Worm (Caenorhabditis elegans) whole organism, L3 larva: Measurements from ENCODE around the gene lgg-3.

Experiments
- ZK546.5 ChIP-seq: sonication (generic microtip); optimal IDR thresholded peaks from 2 replicates; lab custom pipeline; 2017; ENCODE audit warnings: missing biosample characterization, missing genetic modification characterization
- ama-1 ChIP-seq: fragments of 150-350 bp; optimal IDR thresholded peaks from 2 replicates; lab custom pipeline; 2018
- ceh-16 ChIP-seq: sonication (generic microtip); optimal IDR thresholded peaks from 2 replicates; lab custom pipeline; 2017; ENCODE audit warnings: missing biosample characterization, missing genetic modification characterization
- ceh-28 ChIP-seq: fragments of 150-350 bp; optimal IDR thresholded peaks from 2 replicates; lab custom pipeline; 2014; ENCODE audit warnings: missing biosample characterization, missing genetic modification reagents, missing genetic modification characterization
- ceh-82 ChIP-seq: fragments of 150-350 bp; optimal IDR thresholded peaks from 2 replicates; lab custom pipeline; 2014; ENCODE audit warnings: missing biosample characterization, missing genetic modification characterization
- egl-27 ChIP-seq: sonication (generic microtip); optimal IDR thresholded peaks from 4 replicates; lab custom pipeline; 2017; ENCODE audit warnings: missing biosample characterization, missing genetic modification reagents, missing genetic modification characterization
- elt-1 ChIP-seq: fragments of 150-350 bp; optimal IDR thresholded peaks from 2 replicates; lab custom pipeline; 2014; ENCODE audit warnings: missing biosample characterization, missing genetic modification characterization
- elt-2 ChIP-seq: sonication (generic microtip); optimal IDR thresholded peaks from 2 replicates; lab custom pipeline; 2016; ENCODE audit warnings: missing genetic modification reagents, mild to moderate bottlenecking, missing genetic modification characterization, missing compliant biosample characterization
- eor-1 ChIP-seq, 2 experiments: fragments of 150-350 bp; optimal IDR thresholded peaks; 2 replicates each; lab custom pipeline; 2014 to 2018; ENCODE audit warnings: missing biosample characterization in 2 of 2, missing genetic modification characterization in 2 of 2
- fkh-10 ChIP-seq: sonication (generic microtip); optimal IDR thresholded peaks from 2 replicates; lab custom pipeline; 2017; ENCODE audit warnings: missing biosample characterization, missing genetic modification reagents, missing genetic modification characterization
- fkh-2 ChIP-seq: fragments of 150-350 bp; optimal IDR thresholded peaks from 2 replicates; lab custom pipeline; 2014; ENCODE audit warnings: missing biosample characterization, missing genetic modification reagents, missing genetic modification characterization
- hmg-11 ChIP-seq: sonication (generic microtip); optimal IDR thresholded peaks from 2 replicates; lab custom pipeline; 2016; ENCODE audit warnings: missing genetic modification characterization, missing compliant biosample characterization
- jun-1 ChIP-seq: fragments of 150-350 bp; optimal IDR thresholded peaks from 2 replicates; lab custom pipeline; 2014; ENCODE audit warnings: missing biosample characterization, missing genetic modification reagents, missing genetic modification characterization
- lin-39 ChIP-seq: fragments of 150-350 bp; optimal IDR thresholded peaks from 2 replicates; lab custom pipeline; 2018; ENCODE audit warnings: missing biosample characterization, missing genetic modification reagents, missing genetic modification characterization
- mdl-1 ChIP-seq: fragments of 150-350 bp; optimal IDR thresholded peaks from 2 replicates; lab custom pipeline; 2014; ENCODE audit warnings: missing biosample characterization, missing genetic modification characterization
- mml-1 ChIP-seq: fragments of 150-350 bp; sonication (generic microtip); optimal IDR thresholded peaks from 3 replicates; lab custom pipeline; 2014; ENCODE audit warnings: missing biosample characterization, missing genetic modification characterization
- nfya-1 ChIP-seq: sonication (generic microtip); optimal IDR thresholded peaks from 2 replicates; lab custom pipeline; 2017; ENCODE audit warnings: missing genetic modification characterization, mild to moderate bottlenecking, missing compliant biosample characterization, antibody characterized with exemption, moderate library complexity; ENCODE audit not compliant: insufficient read depth
- nhr-23 ChIP-seq: fragments of 150-350 bp; optimal IDR thresholded peaks from 2 replicates; lab custom pipeline; 2014; ENCODE audit warnings: missing biosample characterization, missing genetic modification reagents, missing genetic modification characterization
- nhr-237 ChIP-seq: fragments of 150-350 bp; optimal IDR thresholded peaks from 2 replicates; lab custom pipeline; 2014; ENCODE audit warnings: missing biosample characterization, missing genetic modification characterization
- nhr-28 ChIP-seq: fragments of 150-350 bp; optimal IDR thresholded peaks from 2 replicates; lab custom pipeline; 2014; ENCODE audit warnings: missing biosample characterization, missing genetic modification characterization
- nhr-43 ChIP-seq: sonication (generic microtip); optimal IDR thresholded peaks from 2 replicates; lab custom pipeline; 2016; ENCODE audit warnings: mild to moderate bottlenecking, missing genetic modification characterization, missing compliant biosample characterization; ENCODE audit not compliant: poor library complexity, severe bottlenecking
- nhr-67 ChIP-seq: fragments of 150-350 bp; optimal IDR thresholded peaks from 2 replicates; lab custom pipeline; 2014; ENCODE audit warnings: missing biosample characterization, missing genetic modification characterization
- nhr-77 ChIP-seq: fragments of 150-350 bp; optimal IDR thresholded peaks from 2 replicates; lab custom pipeline; 2014; ENCODE audit warnings: missing biosample characterization, missing genetic modification characterization
- pqm-1 ChIP-seq: fragments of 150-350 bp; optimal IDR thresholded peaks from 2 replicates; lab custom pipeline; 2017; ENCODE audit warnings: missing biosample characterization, missing genetic modification characterization, inconsistent platforms
- skn-1 ChIP-seq: fragments of 150-350 bp; optimal IDR thresholded peaks from 2 replicates; lab custom pipeline; 2014; ENCODE audit warnings: missing biosample characterization, missing genetic modification characterization
- snpc-4 ChIP-seq: fragments of 150-350 bp; optimal IDR thresholded peaks from 2 replicates; lab custom pipeline; 2014; ENCODE audit warnings: missing biosample characterization, missing genetic modification characterization
- tbx-2 ChIP-seq: sonication (generic microtip); optimal IDR thresholded peaks from 2 replicates; lab custom pipeline; 2016; ENCODE audit warnings: mild to moderate bottlenecking, missing genetic modification characterization, missing compliant biosample characterization
- unc-39 ChIP-seq: sonication (generic microtip); optimal IDR thresholded peaks from 4 replicates; lab custom pipeline; 2017; ENCODE audit warnings: missing biosample characterization, missing genetic modification characterization
- unc-62 ChIP-seq: fragments of 150-350 bp; sonication (generic microtip); optimal IDR thresholded peaks from 4 replicates; lab custom pipeline; 2014; ENCODE audit warnings: missing biosample characterization, missing genetic modification reagents, missing genetic modification characterization
- zag-1 ChIP-seq: fragments of 150-350 bp; optimal IDR thresholded peaks from 2 replicates; lab custom pipeline; 2014; ENCODE audit warnings: missing biosample characterization, missing genetic modification characterization
- ztf-11 ChIP-seq: fragments of 150-350 bp; optimal IDR thresholded peaks from 2 replicates; lab custom pipeline; 2014; ENCODE audit warnings: missing biosample characterization, missing genetic modification characterization
- ztf-4 ChIP-seq: fragments of 150-350 bp; optimal IDR thresholded peaks from 2 replicates; lab custom pipeline; 2014; ENCODE audit warnings: missing biosample characterization, missing genetic modification characterization

lgg-3 gene

DNA sequence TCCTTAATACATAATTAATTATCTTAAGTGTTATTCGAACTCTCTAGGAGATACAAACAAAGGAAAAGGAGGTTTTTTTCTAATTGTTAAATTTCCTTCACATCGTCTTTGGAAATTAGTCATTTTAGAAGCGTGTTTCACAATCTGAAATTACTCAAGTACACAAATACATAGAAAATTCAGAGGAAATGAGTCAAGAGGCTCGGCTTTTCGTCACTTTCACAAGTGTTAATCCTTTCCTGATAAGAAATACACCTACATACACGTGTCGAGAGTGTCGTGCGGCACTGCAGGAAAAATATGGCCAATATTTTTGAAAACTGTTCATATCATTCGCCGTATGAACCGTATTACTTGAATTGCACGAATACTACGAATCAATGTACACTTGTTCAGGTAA, 49.4 kb upstream of the lgg-3 start, which contains the start of gene B0244.4:
Gene B0244.4 (plus strand): TSS at position 301 of the 400 bp plus-strand sequence.
- TF ChIP-seq mml-1 (tag; lab: Kevin White, UChicago) (no peak), tbx-2 (tag; lab: Kevin White, UChicago) (no peak), nhr-28 (tag; lab: Kevin White, UChicago) (no peak)

DNA sequence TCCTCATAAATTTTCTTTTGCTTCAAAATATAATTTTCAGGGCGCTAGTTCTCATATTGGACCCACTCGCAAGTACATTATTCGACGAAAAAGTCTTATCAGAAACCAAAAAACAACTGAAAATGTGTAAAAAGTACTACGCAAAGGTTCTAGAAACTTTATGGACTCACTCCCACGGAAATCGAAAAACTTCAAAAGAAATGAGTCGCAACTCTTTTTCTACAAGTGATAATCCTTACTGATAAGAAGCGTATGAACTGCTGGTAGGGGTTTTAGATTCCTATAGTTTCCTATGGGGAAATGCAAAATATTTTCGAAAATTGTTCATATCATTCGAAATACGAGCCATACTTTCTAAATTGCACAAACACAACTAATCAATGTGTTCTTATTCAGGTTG, 46.8 kb upstream of the lgg-3 start, which contains the start of gene B0244.5:
Gene B0244.5 (plus strand): TSS at position 301 of the 400 bp plus-strand sequence.
- TF ChIP-seq skn-1 (tag; lab: Kevin White, UChicago): no peak
- peak; percentile 15 for TF ChIP-seq elt-2 (tag; lab: Kevin White, UChicago)

DNA sequence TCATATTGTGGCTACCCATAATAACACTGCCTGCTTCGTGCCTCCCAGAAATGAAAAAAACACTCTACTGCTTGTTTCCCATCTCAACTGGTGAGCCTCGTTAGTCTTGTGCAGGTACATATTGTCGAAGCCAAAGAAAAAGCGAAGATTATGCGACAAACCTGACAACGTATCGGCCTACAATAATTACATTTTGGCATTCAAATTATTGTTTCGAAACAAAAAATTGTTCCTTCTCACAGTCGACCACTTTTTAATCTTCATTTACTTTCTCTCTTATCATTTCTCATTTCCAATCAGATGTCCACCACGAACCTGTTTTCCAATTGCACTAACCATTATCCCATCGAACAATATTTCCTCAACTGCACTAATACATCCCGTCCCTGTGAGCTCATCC, 45.3 kb upstream of the lgg-3 start, which contains the start of gene B0244.15:
Gene B0244.15 (plus strand): TSS at position 301 of the 400 bp plus-strand sequence.
- TF ChIP-seq ZK546.5 (tag; lab: Kevin White, UChicago) (no peak), ceh-28 (tag; lab: Kevin White, UChicago) (no peak), nhr-237 (tag; lab: Kevin White, UChicago) (no peak), ztf-4 (tag; lab: Kevin White, UChicago) (no peak), fkh-10 (GFP tag; lab: Kevin White, UChicago) (no peak), unc-62 (GFP tag; lab: Kevin White, UChicago) (no peak)

DNA sequence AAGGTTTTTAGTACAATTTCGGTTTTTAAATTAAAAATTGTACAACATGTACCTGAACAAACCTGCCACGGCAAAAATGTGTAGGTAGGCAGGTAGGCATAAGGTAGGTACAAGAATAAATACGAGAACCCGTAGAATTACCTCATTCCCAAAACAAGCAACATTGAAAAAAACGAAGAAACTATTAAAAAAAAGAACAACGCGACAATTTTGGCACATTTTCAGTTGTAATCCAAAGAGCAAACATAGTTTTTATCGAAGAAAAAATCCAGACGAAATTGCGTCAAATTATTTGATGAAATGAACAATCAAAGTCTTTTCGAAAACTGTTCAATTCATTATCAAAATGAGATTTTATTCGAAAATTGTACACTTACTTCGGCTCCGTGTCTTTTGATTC, 42.9 kb upstream of the lgg-3 start, which contains the start of gene B0244.16:
Gene B0244.16 (plus strand): TSS at position 301 of the 400 bp plus-strand sequence.
- TF ChIP-seq tbx-2 (tag; lab: Kevin White, UChicago) (no peak), zag-1 (tag; lab: Kevin White, UChicago) (no peak), unc-39 (tag; lab: Kevin White, UChicago) (no peak), ceh-82 (no peak), jun-1 (no peak), ztf-4 (tag; lab: Kevin White, UChicago) (no peak), ceh-16 (tag; lab: Kevin White, UChicago) (no peak), fkh-10 (GFP tag; lab: Kevin White, UChicago) (no peak), ama-1 (lab: Kevin White, UChicago) (no peak), lin-39 (tag; lab: Kevin White, UChicago) (no peak), egl-27 (tag; lab: Kevin White, UChicago) (no peak)

DNA sequence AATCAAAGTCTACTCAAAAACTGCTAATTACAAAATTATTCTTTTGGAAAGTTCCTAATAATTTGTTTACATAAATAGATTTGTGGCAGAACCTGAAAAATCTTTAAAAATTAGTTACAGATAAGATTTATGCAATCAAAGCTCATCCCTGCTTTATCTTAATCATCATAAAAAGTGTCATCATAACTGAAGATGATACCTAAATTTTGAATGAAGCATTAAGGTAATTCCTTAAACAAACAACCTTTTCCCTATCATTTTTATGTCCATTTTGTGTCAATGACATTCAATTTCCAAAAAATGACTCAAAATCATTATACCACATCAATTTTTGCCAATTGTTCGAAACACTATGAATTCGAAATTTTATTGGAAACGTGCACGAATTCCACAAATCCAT, 39.9 kb upstream of the lgg-3 start, which contains the start of gene B0244.6:
Gene B0244.6 (plus strand): TSS at position 301 of the 400 bp plus-strand sequence.
- no peak for TF ChIP-seq ZK546.5 (tag; lab: Kevin White, UChicago)
- TF ChIP-seq elt-2 (tag; lab: Kevin White, UChicago): peak; percentile 21

DNA sequence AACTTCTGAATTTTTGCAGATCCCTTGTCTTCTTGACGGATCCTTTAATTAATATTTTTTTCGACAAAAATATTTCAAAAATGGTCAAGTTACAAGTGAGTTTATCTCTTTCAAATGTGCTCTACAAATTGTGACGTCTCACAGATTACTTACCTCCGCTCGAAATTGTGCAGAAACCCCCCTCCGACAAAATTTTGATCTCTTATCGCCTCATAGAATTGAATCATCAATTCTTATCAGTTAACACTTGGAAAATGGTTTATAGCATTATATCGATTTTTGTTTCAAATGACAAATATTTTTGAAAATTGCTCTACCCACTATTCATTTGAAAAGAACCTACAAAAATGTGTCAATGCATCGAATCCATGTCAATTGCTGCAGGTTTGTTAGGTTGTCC, 37.1 kb upstream of the lgg-3 start, which contains the start of gene B0244.10:
Gene B0244.10 (plus strand): TSS at position 254 of the 400 bp plus-strand sequence.
- TF ChIP-seq nhr-28 (tag; lab: Kevin White, UChicago) (no peak), pqm-1 (tag; lab: Kevin White, UChicago) (peak; percentile 79), skn-1 (tag; lab: Kevin White, UChicago) (no peak), jun-1 (peak; percentile 4), ceh-28 (tag; lab: Kevin White, UChicago) (peak; percentile 1), elt-2 (tag; lab: Kevin White, UChicago) (peak; percentile 85)

DNA sequence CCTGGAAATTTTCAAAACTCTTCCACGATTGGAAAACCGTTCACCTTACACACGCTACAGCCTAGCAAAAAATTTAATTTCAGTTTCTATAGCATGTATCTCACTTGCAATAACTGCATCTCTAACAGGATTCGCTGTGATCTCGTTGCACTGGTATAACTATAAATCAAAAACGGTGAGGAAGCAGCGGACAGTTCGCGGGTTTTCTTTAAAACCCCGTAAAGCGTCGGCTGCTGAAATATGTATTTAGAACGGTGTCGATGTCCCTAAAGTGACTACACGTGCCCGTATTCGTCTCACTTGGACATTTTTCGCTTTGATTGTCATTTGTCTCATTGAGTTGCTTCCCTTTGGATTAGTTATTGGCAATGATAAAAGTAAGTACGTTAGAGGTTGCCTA, 36.5 kb upstream of the lgg-3 start:
- no peak for TF ChIP-seq ZK546.5 (tag; lab: Kevin White, UChicago)
- TF ChIP-seq zag-1 (tag; lab: Kevin White, UChicago): no peak
- no peak for TF ChIP-seq eor-1 (tag; optimal IDR thresholded peaks at IDR 0.05; lab: Kevin White, UChicago)
- no peak for TF ChIP-seq fkh-2 (tag; lab: Kevin White, UChicago)
- no peak for TF ChIP-seq elt-2 (tag; lab: Kevin White, UChicago)
- TF ChIP-seq mdl-1 (tag; lab: Kevin White, UChicago): no peak
- TF ChIP-seq nhr-43: no peak
- no peak for TF ChIP-seq ama-1 (lab: Kevin White, UChicago)
- TF ChIP-seq nhr-67: no peak
- no peak for TF ChIP-seq nhr-77 (tag; lab: Kevin White, UChicago)
- no peak for TF ChIP-seq snpc-4
- no peak for TF ChIP-seq lin-39 (tag; lab: Kevin White, UChicago)
- no peak for TF ChIP-seq egl-27 (tag; lab: Kevin White, UChicago)
- no peak for TF ChIP-seq ztf-11 (tag; lab: Kevin White, UChicago)
- TF ChIP-seq hmg-11 (tag; lab: Kevin White, UChicago): no peak
- TF ChIP-seq elt-1 (tag; lab: Kevin White, UChicago): no peak
- no peak for TF ChIP-seq nhr-28 (tag; lab: Kevin White, UChicago)
- no peak for TF ChIP-seq nfya-1
- TF ChIP-seq nhr-23 (tag; lab: Kevin White, UChicago): no peak
